Fruit fly (Drosophila melanogaster) whole organism, embryonic: ENCODE results near the gene CG15914.

Experiments
- CG10274 ChIP-seq: fragments of 200-800 bp; sonication (Bioruptor generic); optimal IDR thresholded peaks from 3 replicates; lab custom pipeline; 2017; ENCODE audit warnings: missing biosample characterization, mild to moderate bottlenecking, missing genetic modification characterization
- CG10565 ChIP-seq: fragments of 200-800 bp; sonication (Bioruptor generic); optimal IDR thresholded peaks from 3 replicates; lab custom pipeline; 2016; ENCODE audit warnings: missing biosample characterization, mild to moderate bottlenecking, missing genetic modification characterization
- CG1233 ChIP-seq: fragments of 200-800 bp; sonication (Bioruptor generic); optimal IDR thresholded peaks from 4 replicates; lab custom pipeline; 2018; ENCODE audit warnings: missing biosample characterization, mild to moderate bottlenecking, missing genetic modification characterization
- CG15479 ChIP-seq: fragments of 200-800 bp; sonication (Bioruptor generic); optimal IDR thresholded peaks from 3 replicates; lab custom pipeline; 2019; ENCODE audit warnings: missing biosample characterization, mild to moderate bottlenecking, missing genetic modification characterization, moderate library complexity
- CG1647 ChIP-seq: fragments of 200-800 bp; sonication (Bioruptor generic); optimal IDR thresholded peaks from 3 replicates; lab custom pipeline; 2016; ENCODE audit warnings: missing biosample characterization, missing genetic modification characterization
- CG18619 ChIP-seq: fragments of 200-800 bp; sonication (Bioruptor generic); optimal IDR thresholded peaks from 3 replicates; lab custom pipeline; 2017; ENCODE audit warnings: missing biosample characterization, mild to moderate bottlenecking, missing genetic modification characterization
- CG18764 ChIP-seq: fragments of 200-800 bp; sonication (Bioruptor generic); optimal IDR thresholded peaks from 3 replicates; lab custom pipeline; 2016; ENCODE audit warnings: missing biosample characterization, missing genetic modification characterization
- CG30431 ChIP-seq: fragments of 200-800 bp; sonication (Bioruptor generic); optimal IDR thresholded peaks from 2 replicates; lab custom pipeline; 2017; ENCODE audit warnings: missing biosample characterization, missing genetic modification characterization
- CG3163 ChIP-seq: fragments of 200-800 bp; sonication (Bioruptor generic); optimal IDR thresholded peaks from 3 replicates; lab custom pipeline; 2016; ENCODE audit warnings: missing biosample characterization, missing genetic modification characterization
- CG32767 ChIP-seq: fragments of 200-800 bp; sonication (Bioruptor generic); IDR thresholded peaks from 2 replicates; pipeline ENCODE4 v1.3.6; 2022; ENCODE audit warnings: missing biosample characterization, missing genetic modification characterization
- CG33213 ChIP-seq: fragments of 200-800 bp; sonication (Bioruptor generic); optimal IDR thresholded peaks from 3 replicates; lab custom pipeline; 2016; ENCODE audit warnings: missing biosample characterization, missing genetic modification characterization
- CG6654 ChIP-seq: fragments of 200-800 bp; sonication (Bioruptor generic); optimal IDR thresholded peaks from 2 replicates; lab custom pipeline; 2017; ENCODE audit warnings: missing biosample characterization, mild to moderate bottlenecking, missing genetic modification characterization
- CG6854 ChIP-seq: fragments of 200-800 bp; sonication (Bioruptor generic); optimal IDR thresholded peaks from 3 replicates; lab custom pipeline; 2017; ENCODE audit warnings: missing biosample characterization, mild to moderate bottlenecking, missing genetic modification characterization
- CG7271 ChIP-seq: fragments of 200-800 bp; sonication (Bioruptor generic); optimal IDR thresholded peaks from 2 replicates; lab custom pipeline; 2018; ENCODE audit warnings: missing biosample characterization, mild to moderate bottlenecking, missing genetic modification characterization, moderate library complexity
- CG7745 ChIP-seq: fragments of 200-800 bp; sonication (Bioruptor generic); optimal IDR thresholded peaks from 2 replicates; lab custom pipeline; 2018; ENCODE audit warnings: missing biosample characterization, mild to moderate bottlenecking, missing genetic modification characterization, moderate library complexity
- CG7987 ChIP-seq: fragments of 200-800 bp; sonication (Bioruptor generic); optimal IDR thresholded peaks from 2 replicates; lab custom pipeline; 2018; ENCODE audit warnings: missing biosample characterization, mild to moderate bottlenecking, missing genetic modification characterization, moderate library complexity
- CG8478 ChIP-seq: fragments of >200 bp; optimal IDR thresholded peaks from 2 replicates; lab custom pipeline; 2018
- CG9609 ChIP-seq: fragments of 200-800 bp; sonication (Bioruptor generic); optimal IDR thresholded peaks from 3 replicates; lab custom pipeline; 2016; ENCODE audit warnings: missing biosample characterization, missing genetic modification characterization
- CoRest ChIP-seq: fragments of 200-800 bp; sonication (Bioruptor generic); optimal IDR thresholded peaks from 3 replicates; lab custom pipeline; 2018; ENCODE audit warnings: missing biosample characterization, mild to moderate bottlenecking, missing genetic modification characterization, moderate library complexity
- HHEX ChIP-seq: fragments of 200-800 bp; sonication (Bioruptor generic); optimal IDR thresholded peaks from 3 replicates; lab custom pipeline; 2017; ENCODE audit warnings: missing biosample characterization, mild to moderate bottlenecking, missing genetic modification characterization, missing genetic modification reagents
- Hr39 ChIP-seq: fragments of >200 bp; optimal IDR thresholded peaks from 2 replicates; lab custom pipeline; 2017
- Hsf ChIP-seq: fragments of 200-800 bp; sonication (Bioruptor generic); optimal IDR thresholded peaks from 3 replicates; lab custom pipeline; 2016; ENCODE audit warnings: missing biosample characterization, missing genetic modification characterization
- Kr ChIP-seq: fragments of 200-800 bp; sonication (Bioruptor generic); optimal IDR thresholded peaks from 2 replicates; lab custom pipeline; 2017; ENCODE audit warnings: missing biosample characterization, mild to moderate bottlenecking, missing genetic modification characterization
- Lpt ChIP-seq: fragments of >200 bp; optimal IDR thresholded peaks from 2 replicates; lab custom pipeline; 2018; ENCODE audit warnings: missing biosample characterization, missing genetic modification characterization
- Nf-YB ChIP-seq: fragments of 200-800 bp; sonication (Bioruptor generic); optimal IDR thresholded peaks from 3 replicates; lab custom pipeline; 2019; ENCODE audit warnings: missing biosample characterization, mild to moderate bottlenecking, missing genetic modification characterization, moderate library complexity
- Oli ChIP-seq: fragments of 200-800 bp; sonication (Bioruptor generic); optimal IDR thresholded peaks from 2 replicates; lab custom pipeline; 2018; ENCODE audit warnings: missing biosample characterization, mild to moderate bottlenecking, missing genetic modification characterization, moderate library complexity
- Sin3A ChIP-seq: fragments of >200 bp; optimal IDR thresholded peaks from 2 replicates; lab custom pipeline; 2018
- Six4 ChIP-seq: fragments of 200-800 bp; sonication (Bioruptor generic); optimal IDR thresholded peaks from 2 replicates; lab custom pipeline; 2016; ENCODE audit warnings: missing biosample characterization, missing genetic modification characterization
- Sox102F ChIP-seq: fragments of 200-800 bp; sonication (Bioruptor generic); optimal IDR thresholded peaks from 2 replicates; lab custom pipeline; 2018; ENCODE audit warnings: missing biosample characterization, mild to moderate bottlenecking, missing genetic modification characterization, moderate library complexity
- Spps ChIP-seq: fragments of 200-800 bp; sonication (Bioruptor generic); optimal IDR thresholded peaks from 2 replicates; lab custom pipeline; 2018; ENCODE audit warnings: missing biosample characterization, mild to moderate bottlenecking, missing genetic modification characterization
- TFAM ChIP-seq: fragments of 200-800 bp; sonication (Bioruptor generic); optimal IDR thresholded peaks from 2 replicates; lab custom pipeline; 2017; ENCODE audit warnings: missing biosample characterization, missing genetic modification characterization, inconsistent platforms
- al ChIP-seq: fragments of 200-800 bp; sonication (Bioruptor generic); IDR thresholded peaks from 2 replicates; pipeline ENCODE4 v1.3.6; 2022; ENCODE audit warnings: missing biosample characterization, missing genetic modification characterization
- ato ChIP-seq: fragments of 200-800 bp; sonication (Bioruptor generic); IDR thresholded peaks from 2 replicates; pipeline ENCODE4 v1.3.6; 2022; ENCODE audit warnings: missing biosample characterization, missing genetic modification characterization; ENCODE audit not compliant: partially characterized antibody
- az2 ChIP-seq: fragments of 200-800 bp; sonication (Bioruptor generic); optimal IDR thresholded peaks from 3 replicates; lab custom pipeline; 2016; ENCODE audit warnings: missing biosample characterization, missing genetic modification characterization
- bab2 ChIP-seq: fragments of 200-800 bp; sonication (Bioruptor generic); optimal IDR thresholded peaks from 2 replicates; lab custom pipeline; 2016; ENCODE audit warnings: missing biosample characterization, missing genetic modification characterization
- cad ChIP-seq: fragments of >200 bp; optimal IDR thresholded peaks from 2 replicates; lab custom pipeline; 2017; ENCODE audit warnings: missing biosample characterization, missing genetic modification characterization
- crol ChIP-seq: fragments of 200-800 bp; sonication (Bioruptor generic); IDR thresholded peaks from 2 replicates; pipeline ENCODE4 v1.3.6; 2022; ENCODE audit warnings: missing biosample characterization, missing genetic modification characterization
- crp ChIP-seq, 2 experiments: fragments of 200-800 bp; sonication (Bioruptor generic); optimal IDR thresholded peaks; 2 replicates in 1 of 2; 3 replicates in 1 of 2; lab custom pipeline; 2017; ENCODE audit warnings: missing biosample characterization in 2 of 2, missing genetic modification characterization in 2 of 2, mild to moderate bottlenecking in 1 of 2, moderate library complexity in 1 of 2
- dpn ChIP-seq, 2 experiments: fragments of 200-800 bp; sonication (Bioruptor generic); optimal IDR thresholded peaks; 3 replicates each; lab custom pipeline; 2016; ENCODE audit warnings: missing biosample characterization in 2 of 2, missing genetic modification characterization in 2 of 2
- fru ChIP-seq: fragments of >200 bp; optimal IDR thresholded peaks from 2 replicates; lab custom pipeline; 2017
- gem ChIP-seq: fragments of 200-800 bp; sonication (Bioruptor generic); optimal IDR thresholded peaks from 2 replicates; lab custom pipeline; 2019; ENCODE audit warnings: missing biosample characterization, mild to moderate bottlenecking, missing genetic modification characterization, moderate library complexity
- h ChIP-seq: fragments of >200 bp; optimal IDR thresholded peaks from 2 replicates; lab custom pipeline; 2017
- jumu ChIP-seq: fragments of 200-800 bp; sonication (Bioruptor generic); optimal IDR thresholded peaks from 3 replicates; lab custom pipeline; 2016; ENCODE audit warnings: missing biosample characterization, missing genetic modification characterization
- lbe ChIP-seq: fragments of 200-800 bp; sonication (Bioruptor generic); optimal IDR thresholded peaks from 2 replicates; lab custom pipeline; 2016; ENCODE audit warnings: missing biosample characterization, mild to moderate bottlenecking, missing genetic modification characterization
- nmo ChIP-seq: fragments of 200-800 bp; sonication (Bioruptor generic); optimal IDR thresholded peaks from 2 replicates; lab custom pipeline; 2018; ENCODE audit warnings: missing biosample characterization, mild to moderate bottlenecking, missing genetic modification characterization, moderate library complexity
- pnt ChIP-seq: fragments of 200-800 bp; sonication (Bioruptor generic); optimal IDR thresholded peaks from 3 replicates; lab custom pipeline; 2016; ENCODE audit warnings: missing biosample characterization, missing genetic modification characterization
- sens-2 ChIP-seq: fragments of 200-800 bp; sonication (Bioruptor generic); IDR thresholded peaks from 2 replicates; pipeline ENCODE4 v1.3.6; 2022; ENCODE audit warnings: missing biosample characterization, missing genetic modification characterization
- sima ChIP-seq: fragments of 200-800 bp; sonication (Bioruptor generic); optimal IDR thresholded peaks from 2 replicates; lab custom pipeline; 2016; ENCODE audit warnings: missing biosample characterization, missing genetic modification characterization
- stwl ChIP-seq: fragments of 200-800 bp; sonication (Bioruptor generic); optimal IDR thresholded peaks from 3 replicates; lab custom pipeline; 2018; ENCODE audit warnings: missing biosample characterization, mild to moderate bottlenecking, missing genetic modification characterization, moderate library complexity
- tll ChIP-seq, 2 experiments: fragments of 200-800 bp in 1 of 2; fragments of >200 bp in 1 of 2; sonication (Bioruptor generic) in 1 of 2; optimal IDR thresholded peaks; 2 replicates each; lab custom pipeline; 2017 to 2019; ENCODE audit warnings: missing biosample characterization in 2 of 2, missing genetic modification characterization in 2 of 2, mild to moderate bottlenecking in 1 of 2, moderate library complexity in 1 of 2
- trem ChIP-seq: fragments of 200-800 bp; optimal IDR thresholded peaks from 3 replicates; lab custom pipeline; 2019; ENCODE audit warnings: missing biosample characterization, mild to moderate bottlenecking, missing genetic modification characterization, moderate library complexity

CG15914 gene

dm6 chrX:15870777-15871757, 17.8 kb downstream of the CG15914 start (continued):
- TF ChIP-seq Sox102F (no peak), lbe (GFP tag; lab: Kevin White, UChicago) (no peak), sens-2 (no peak), CG6654 (no peak), crp (GFP tag; optimal IDR thresholded peaks at IDR 0.05; lab: Kevin White, UChicago) (no peak), CG6854 (GFP tag; lab: Kevin White, UChicago) (peak; percentile 85), CG7271 (no peak), Sin3A (no peak), CoRest (no peak), Six4 (GFP tag; lab: Kevin White, UChicago) (no peak), fru (lab: Kevin White, UChicago) (no peak), CG3163 (GFP tag; lab: Kevin White, UChicago) (peak; percentile 57), CG9609 (GFP tag; lab: Kevin White, UChicago) (no peak), Oli (no peak), bab2 (peak; percentile 51), CG18619 (GFP tag; lab: Kevin White, UChicago) (peak; percentile 65), Hr39 (lab: Kevin White, UChicago) (no peak), CG1233 (GFP tag; lab: Kevin White, UChicago) (no peak), CG32767 (GFP tag; lab: Robert Waterston, UW) (peak; percentile 16; the same call in 1 of the 2 replicates), sima (GFP tag; lab: Kevin White, UChicago) (no peak), Hsf (GFP tag; lab: Kevin White, UChicago) (no peak), jumu (GFP tag; lab: Kevin White, UChicago) (no peak), trem (no peak), gem (tag; lab: Kevin White, UChicago) (no peak), tll (GFP tag; optimal IDR thresholded peaks at IDR 0.05; lab: Kevin White, UChicago) (no peak), az2 (GFP tag; lab: Kevin White, UChicago) (no peak), Kr (GFP tag; lab: Kevin White, UChicago) (no peak), CG18764 (GFP tag; lab: Kevin White, UChicago) (peak; percentile 54), nmo (GFP tag; lab: Kevin White, UChicago) (no peak), crol (GFP tag; lab: Robert Waterston, UW) (no peak), CG1647 (GFP tag; lab: Kevin White, UChicago) (peak; percentile 41), al (GFP tag; lab: Robert Waterston, UW) (no peak), h (no peak), TFAM (GFP tag; lab: Kevin White, UChicago) (no peak), HHEX (GFP tag; lab: Kevin White, UChicago) (peak; percentile 85), CG10565 (GFP tag; lab: Kevin White, UChicago) (no peak), ato (GFP tag; lab: Robert Waterston, UW) (no peak), CG8478 (lab: Kevin White, UChicago) (no peak), Spps (tag; lab: Kevin White, UChicago) (no peak), cad (GFP tag; lab: Kevin White, UChicago) (no peak), CG30431 (no peak), stwl (tag; lab: Kevin White, UChicago) (no peak), CG15479 (GFP tag; lab: Kevin White, UChicago) (no peak), dpn (GFP tag; optimal IDR thresholded peaks at IDR 0.05; lab: Kevin White, UChicago) (peak in 1 of 2 experiments; percentile 58), CG7745 (no peak), CG10274 (GFP tag; lab: Kevin White, UChicago) (no peak), CG33213 (GFP tag; lab: Kevin White, UChicago) (peak; percentile 68), Nf-YB (GFP tag; lab: Kevin White, UChicago) (peak; percentile 46), Lpt (GFP tag; lab: Kevin White, UChicago) (no peak), CG7987 (GFP tag; lab: Kevin White, UChicago) (peak; percentile 83), pnt (GFP tag; lab: Kevin White, UChicago) (no peak)
